Fruit fly (Drosophila melanogaster) whole organism: Measurements from ENCODE around the gene bond.

Source experiments
- CG8478 ChIP-seq: fragments of >200 bp; optimal IDR thresholded peaks from 2 replicates; lab custom pipeline; 2018; ENCODE audit warnings: inconsistent platforms
- psq ChIP-seq: fragments of >200 bp; optimal IDR thresholded peaks from 2 replicates; lab custom pipeline; 2017
- usp ChIP-seq: fragments of >200 bp; optimal IDR thresholded peaks from 2 replicates; lab custom pipeline; 2017; ENCODE audit warnings: missing biosample characterization, missing genetic modification characterization, mixed read lengths

dm6 chr3R:22540686-22541085, 9.8 kb upstream of the bond start:
- no peak for TF ChIP-seq psq (lab: Kevin White, UChicago)
- TF ChIP-seq CG8478 = no peak
- TF ChIP-seq usp (GFP tag; lab: Kevin White, UChicago) = no peak
